Worm (Caenorhabditis elegans) whole organism, L4/young adult: Measurements from ENCODE around the gene C01G6.9.

Experiments used
- W03F9.2 ChIP-seq: fragments of 150-350 bp; optimal IDR thresholded peaks from 2 replicates; lab custom pipeline; 2014; ENCODE audit warnings: missing biosample characterization, missing genetic modification characterization
- dao-5 ChIP-seq: sonication (generic microtip); optimal IDR thresholded peaks from 2 replicates; lab custom pipeline; 2016; ENCODE audit warnings: missing genotype, missing genetic modification characterization, moderate library complexity, missing compliant biosample characterization
- him-1 ChIP-seq: sonication (generic microtip); optimal IDR thresholded peaks from 2 replicates; lab custom pipeline; 2016; ENCODE audit warnings: missing genotype, missing genetic modification reagents, missing genetic modification characterization, missing compliant biosample characterization

DNA sequence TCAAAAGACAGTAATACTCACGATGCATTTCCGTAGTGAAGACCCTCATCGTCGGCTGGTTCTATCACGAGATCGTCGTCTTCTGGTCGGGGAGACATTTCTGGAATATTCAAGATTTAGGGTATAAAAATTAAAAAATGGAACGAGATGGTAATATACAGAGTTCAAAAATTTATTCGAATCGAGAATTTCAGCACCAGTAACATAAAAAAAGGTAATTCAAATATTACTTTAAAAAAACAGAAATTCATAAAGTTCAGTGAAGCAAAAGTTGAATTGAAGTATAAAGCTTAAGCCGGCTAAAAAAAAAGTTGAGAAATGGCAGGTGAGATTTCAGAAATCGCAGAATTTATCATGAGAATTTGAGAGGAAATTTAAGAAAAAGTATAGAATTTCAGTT is 14.6 kb upstream of the C01G6.9 start, which contains the start of gene cam-1:
- TF ChIP-seq him-1 (no peak), W03F9.2 (no peak), dao-5 (tag; lab: Kevin White, UChicago) (no peak)
